Worm (Caenorhabditis elegans): ENCODE results near the gene oat-1.
A peak's percentile ranks its signal among the peaks of the same experiment; 100 is the strongest.

The oat-1 gene

ce11 chrIV:8498773-8499360 is 26.5 kb upstream of the oat-1 start, which contains the start of the genes acdh-13 and mesp-1 (continued):
- TF ChIP-seq nhr-76 (tag; optimal IDR thresholded peaks at IDR 0.05), result no peak
- no peak for TF ChIP-seq fkh-2 (tag; optimal IDR thresholded peaks at IDR 0.05)
- no peak for TF ChIP-seq nhr-23 (tag; optimal IDR thresholded peaks at IDR 0.05)
- peak; percentile 40 for TF ChIP-seq pha-4 (tag; optimal IDR thresholded peaks at IDR 0.05)
- TF ChIP-seq mdl-1 (tag; optimal IDR thresholded peaks at IDR 0.05), result no peak
- TF ChIP-seq elt-3 (tag; optimal IDR thresholded peaks at IDR 0.05), result no peak
- TF ChIP-seq nfya-1 (tag; optimal IDR thresholded peaks at IDR 0.05; ENCODE audit: insufficient read depth), result peak; percentile 46

DNA sequence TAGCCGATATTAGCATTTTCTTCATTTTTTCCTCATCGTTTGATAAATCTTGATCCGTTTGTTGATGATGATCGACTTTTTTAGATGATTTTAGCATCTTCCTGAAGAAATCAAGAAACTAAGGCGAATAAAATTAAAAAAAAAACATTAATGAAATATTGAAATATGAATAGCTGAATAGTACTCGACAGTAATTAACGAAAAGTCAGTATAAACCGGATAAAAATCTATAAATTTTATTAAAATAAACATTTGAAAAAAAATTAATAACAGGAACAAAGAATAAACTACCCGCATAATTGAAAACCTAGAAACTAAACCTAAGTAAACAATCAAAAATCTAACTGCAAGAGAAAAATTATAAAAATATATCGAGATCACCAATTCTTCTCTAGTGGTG is 23.9 kb upstream of the oat-1 start, which contains the start of gene C28C12.12:
C28C12.12 (minus strand) TSS at position 101 of the 400 bp plus-strand sequence.
- TF ChIP-seq fos-1 (tag; optimal IDR thresholded peaks at IDR 0.05), result no peak
- no peak for TF ChIP-seq ceh-28 (tag; optimal IDR thresholded peaks at IDR 0.05)
- no peak for TF ChIP-seq elt-1 (tag; optimal IDR thresholded peaks at IDR 0.05)
- no peak for TF ChIP-seq aly-2 (tag; optimal IDR thresholded peaks at IDR 0.05)
- no peak for TF ChIP-seq mml-1 (tag; optimal IDR thresholded peaks at IDR 0.05)
- no peak for TF ChIP-seq nhr-43 (tag; optimal IDR thresholded peaks at IDR 0.05; ENCODE audit: poor library complexity, severe bottlenecking)
- TF ChIP-seq unc-62 (GFP tag; optimal IDR thresholded peaks at IDR 0.05), result no peak
- TF ChIP-seq nhr-67 (tag; optimal IDR thresholded peaks at IDR 0.05), result no peak
- TF ChIP-seq nhr-12 (tag; optimal IDR thresholded peaks at IDR 0.05), result no peak

ce11 chrIV:8492242-8492641 is 19.8 kb upstream of the oat-1 start, which contains the start of gene sru-7:
sru-7 (plus strand) TSS chrIV:8492542.
- TF ChIP-seq nfya-1 (tag; optimal IDR thresholded peaks at IDR 0.05; ENCODE audit: insufficient read depth) (no peak), fos-1 (tag; optimal IDR thresholded peaks at IDR 0.05) (no peak), nhr-11 (tag; optimal IDR thresholded peaks at IDR 0.05) (no peak), ama-1 (optimal IDR thresholded peaks at IDR 0.05) (no peak), ZK546.5 (tag; optimal IDR thresholded peaks at IDR 0.05) (no peak), lin-39 (tag; optimal IDR thresholded peaks at IDR 0.05) (no peak)

ce11 chrIV:8489915-8490314 is 17.5 kb upstream of the oat-1 start, which contains the start of gene srlf-2:
srlf-2 (plus strand) TSS chrIV:8490215.
- TF ChIP-seq nhr-25 (tag; optimal IDR thresholded peaks at IDR 0.05), result no peak
- no peak for TF ChIP-seq zag-1 (tag; optimal IDR thresholded peaks at IDR 0.05)
- TF ChIP-seq nhr-43 (tag; optimal IDR thresholded peaks at IDR 0.05; ENCODE audit: poor library complexity, severe bottlenecking), result no peak
- TF ChIP-seq ceh-16 (tag; optimal IDR thresholded peaks at IDR 0.05), result no peak
- no peak for TF ChIP-seq elt-3 (tag; optimal IDR thresholded peaks at IDR 0.05)
- no peak for TF ChIP-seq daf-12 (tag; optimal IDR thresholded peaks at IDR 0.05)
- no peak for TF ChIP-seq elt-1 (tag; optimal IDR thresholded peaks at IDR 0.05)
- no peak for TF ChIP-seq unc-62 (GFP tag; optimal IDR thresholded peaks at IDR 0.05)
- no peak for TF ChIP-seq eor-1 (tag; optimal IDR thresholded peaks at IDR 0.05)

- TF ChIP-seq elt-2 (tag; optimal IDR thresholded peaks at IDR 0.05) (no peak), egl-27 (tag; optimal IDR thresholded peaks at IDR 0.05) (no peak), fos-1 (tag; optimal IDR thresholded peaks at IDR 0.05) (no peak), eor-1 (tag; optimal IDR thresholded peaks at IDR 0.05) (no peak), nfya-1 (tag; optimal IDR thresholded peaks at IDR 0.05; ENCODE audit: insufficient read depth) (no peak)
Measured at ce11 chrIV:8488043-8488442, 15.7 kb upstream of the oat-1 start.

- TF ChIP-seq nfya-1 (tag; optimal IDR thresholded peaks at IDR 0.05; ENCODE audit: insufficient read depth) (no peak), elt-3 (tag; optimal IDR thresholded peaks at IDR 0.05) (no peak), eor-1 (tag; optimal IDR thresholded peaks at IDR 0.05) (no peak), ceh-9 (tag; optimal IDR thresholded peaks at IDR 0.05) (no peak), lin-15B (tag; optimal IDR thresholded peaks at IDR 0.05) (no peak), ceh-16 (tag; optimal IDR thresholded peaks at IDR 0.05) (no peak)
Measured at ce11 chrIV:8487183-8487582, 14.8 kb upstream of the oat-1 start, which contains the start of gene srlf-3. srlf-3 (plus strand) TSS chrIV:8487483.

ce11 chrIV:8481308-8481707 is 8.9 kb upstream of the oat-1 start, which contains the start of gene spp-8:
spp-8 (plus strand) TSS chrIV:8481664.
- TF ChIP-seq ceh-82 (tag; optimal IDR thresholded peaks at IDR 0.05), result no peak
- no peak for TF ChIP-seq egl-5 (tag; optimal IDR thresholded peaks at IDR 0.05)
- TF ChIP-seq elt-2 (tag; optimal IDR thresholded peaks at IDR 0.05), result peak; percentile 97
- peak; percentile 97 for TF ChIP-seq pqm-1 (tag; optimal IDR thresholded peaks at IDR 0.05)
- peak; percentile 64 for TF ChIP-seq jun-1 (tag; optimal IDR thresholded peaks at IDR 0.05)
- peak; percentile 65 for TF ChIP-seq pha-4 (tag; optimal IDR thresholded peaks at IDR 0.05)

All from whole organism, L3 larva.